Worm (Caenorhabditis elegans) whole organism, L3 larva: ENCODE results near the gene Y39B6A.69.
"Not testable (repeated sequence)": the region's sequence is repeated elsewhere in the genome, so short reads cannot be mapped to it uniquely, and the experiment has no call there.

Experiments used
- ZK546.5 ChIP-seq: sonication (generic microtip); optimal IDR thresholded peaks from 2 replicates; lab custom pipeline; 2017; ENCODE audit warnings: missing biosample characterization, missing genetic modification characterization
- ama-1 ChIP-seq: fragments of 150-350 bp; optimal IDR thresholded peaks from 2 replicates; lab custom pipeline; 2018
- daf-12 ChIP-seq: fragments of 150-350 bp; optimal IDR thresholded peaks from 2 replicates; lab custom pipeline; 2014; ENCODE audit warnings: missing biosample characterization, missing genetic modification reagents, missing genetic modification characterization
- elt-2 ChIP-seq: sonication (generic microtip); optimal IDR thresholded peaks from 2 replicates; lab custom pipeline; 2016; ENCODE audit warnings: missing genetic modification reagents, mild to moderate bottlenecking, missing genetic modification characterization, missing compliant biosample characterization
- fos-1 ChIP-seq: fragments of 150-350 bp; optimal IDR thresholded peaks from 2 replicates; lab custom pipeline; 2014; ENCODE audit warnings: missing biosample characterization, missing genetic modification characterization
- jun-1 ChIP-seq: fragments of 150-350 bp; optimal IDR thresholded peaks from 2 replicates; lab custom pipeline; 2014; ENCODE audit warnings: missing biosample characterization, missing genetic modification reagents, missing genetic modification characterization
- mdl-1 ChIP-seq: fragments of 150-350 bp; optimal IDR thresholded peaks from 2 replicates; lab custom pipeline; 2014; ENCODE audit warnings: missing biosample characterization, missing genetic modification characterization
- nfya-1 ChIP-seq: sonication (generic microtip); optimal IDR thresholded peaks from 2 replicates; lab custom pipeline; 2017; ENCODE audit warnings: missing genetic modification characterization, mild to moderate bottlenecking, missing compliant biosample characterization, antibody characterized with exemption, moderate library complexity; ENCODE audit not compliant: insufficient read depth
- pha-4 ChIP-seq: fragments of 150-350 bp; optimal IDR thresholded peaks from 2 replicates; lab custom pipeline; 2014; ENCODE audit warnings: missing biosample characterization, missing genetic modification reagents, missing genetic modification characterization
- unc-39 ChIP-seq: sonication (generic microtip); optimal IDR thresholded peaks from 4 replicates; lab custom pipeline; 2017; ENCODE audit warnings: missing biosample characterization, missing genetic modification characterization

DNA sequence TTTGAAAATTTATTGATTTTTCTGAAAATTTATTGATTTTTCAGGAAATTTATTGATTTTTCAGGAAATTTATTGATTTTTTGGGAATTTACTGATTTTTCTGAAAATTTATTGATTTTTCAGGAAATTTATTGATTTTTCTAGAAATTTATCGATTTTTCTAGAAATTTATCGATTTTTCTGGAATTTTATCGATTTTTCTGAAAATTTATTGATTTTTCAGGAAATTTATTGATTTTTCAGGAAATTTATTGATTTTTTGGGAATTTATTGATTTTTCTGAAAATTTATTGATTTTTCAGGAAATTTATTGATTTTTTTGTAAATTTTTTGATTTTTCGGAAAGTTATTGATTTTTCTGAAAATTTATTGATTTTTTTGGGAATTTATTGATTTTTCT is 39.6 kb downstream of the Y39B6A.69 start:
- TF ChIP-seq daf-12 (tag; lab: Kevin White, UChicago); mdl-1 (tag; lab: Kevin White, UChicago); jun-1 (tag; lab: Kevin White, UChicago); pha-4 (tag; lab: Kevin White, UChicago); fos-1; ZK546.5; ama-1 (lab: Kevin White, UChicago); nfya-1 (tag; lab: Kevin White, UChicago); elt-2 (tag; lab: Kevin White, UChicago); unc-39 (tag; lab: Kevin White, UChicago): not testable (repeated sequence)
